Worm (Caenorhabditis elegans): ENCODE measurements around the gene F52H2.15.

The F52H2.15 gene

ce11 chrX:2531276-2531675 lies 33.9 kb upstream of the F52H2.15 start (continued):
- TF ChIP-seq ceh-20 (GFP tag; IDR thresholded peaks at IDR 0.05) (no peak), egl-43 (GFP tag; IDR thresholded peaks at IDR 0.05) (peak; percentile 83), zip-2 (tag; optimal IDR thresholded peaks at IDR 0.05) (peak; percentile 55), ztf-7 (tag; optimal IDR thresholded peaks at IDR 0.05) (no peak), nhr-42 (GFP tag; IDR thresholded peaks at IDR 0.05) (no peak), hlh-11 (tag; optimal IDR thresholded peaks at IDR 0.05) (peak; percentile 39), cey-2 (tag; optimal IDR thresholded peaks at IDR 0.05; ENCODE audit: borderline replicate concordance, insufficient read depth) (no peak), lin-38 (GFP tag; IDR thresholded peaks at IDR 0.05) (peak; percentile 63), lin-13 (GFP tag; optimal IDR thresholded peaks at IDR 0.05) (peak; percentile 29), dmd-8 (GFP tag; IDR thresholded peaks at IDR 0.05) (peak; percentile 73), arid-1 (GFP tag; conservative IDR thresholded peaks at IDR 0.05) (peak; percentile 75), php-3 (GFP tag; IDR thresholded peaks at IDR 0.05) (0 out of 2 replicates have a peak, but pooled peaks have one; percentile 40), hlh-30 (tag; optimal IDR thresholded peaks at IDR 0.05; ENCODE audit: insufficient read depth) (peak; percentile 46), duxl-1 (tag; optimal IDR thresholded peaks at IDR 0.05; ENCODE audit: poor library complexity) (peak; percentile 65), ama-1 (optimal IDR thresholded peaks at IDR 0.05) (no peak), D1046.2 (GFP tag; IDR thresholded peaks at IDR 0.05) (peak; percentile 69; the same call in 1 of the 2 replicates), dve-1 (tag; optimal IDR thresholded peaks at IDR 0.05; ENCODE audit: insufficient read depth) (peak; percentile 60), unc-62 (GFP tag; optimal IDR thresholded peaks at IDR 0.05 in 1 of 2) (peak in 1 of 2 experiments; percentile 11), unc-62 (tag; optimal IDR thresholded peaks at IDR 0.05) (no peak), daf-12 (tag; optimal IDR thresholded peaks at IDR 0.05) (no peak), vab-7 (GFP tag; IDR thresholded peaks at IDR 0.05) (peak; percentile 77)

DNA sequence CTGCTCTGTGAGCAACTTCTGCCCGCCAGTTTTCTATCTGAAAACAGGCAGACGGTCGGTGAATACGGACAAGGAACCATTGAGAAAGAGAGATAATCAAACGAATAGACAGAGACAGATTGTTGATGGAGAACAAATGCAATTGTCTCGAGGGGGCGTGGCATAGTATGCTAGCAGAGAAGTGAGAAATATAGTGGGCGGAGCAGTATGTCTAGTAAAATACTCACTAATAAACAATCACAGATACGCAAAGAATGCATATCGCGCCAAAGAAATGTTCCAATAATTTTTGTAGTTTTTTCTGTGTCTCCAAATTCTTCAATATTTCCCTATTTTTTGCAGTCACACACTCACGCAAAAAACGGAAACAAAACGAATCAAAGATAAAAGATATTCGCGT lies 32.8 kb upstream of the F52H2.15 start, which contains the start of gene tbc-12:
Gene tbc-12, minus strand, starts transcription at position 101 of the 400 bp plus-strand sequence.
- TF ChIP-seq unc-62 (GFP tag; optimal IDR thresholded peaks at IDR 0.05 in 1 of 2): peak in 1 of 2 experiments; percentile 67
- TF ChIP-seq unc-62 (tag; optimal IDR thresholded peaks at IDR 0.05): no peak
- no peak for TF ChIP-seq daf-12 (tag; optimal IDR thresholded peaks at IDR 0.05)

- 0 out of 2 replicates have a peak, but pooled peaks have one; percentile 31 for TF ChIP-seq lim-7 (GFP tag; IDR thresholded peaks at IDR 0.05)
- peak; percentile 69 for TF ChIP-seq dve-1 (tag; optimal IDR thresholded peaks at IDR 0.05; ENCODE audit: insufficient read depth)
- TF ChIP-seq hmg-1.1 (GFP tag; IDR thresholded peaks at IDR 0.05): peak; percentile 77
- peak; percentile 9 for TF ChIP-seq nhr-48 (tag; optimal IDR thresholded peaks at IDR 0.05)
- TF ChIP-seq ceh-20 (GFP tag; IDR thresholded peaks at IDR 0.05): peak; percentile 62; the same call in 1 of the 2 replicates
- peak; percentile 45 for TF ChIP-seq nhr-6 (tag; optimal IDR thresholded peaks at IDR 0.05)
- peak; percentile 75 for TF ChIP-seq hlh-11 (tag; optimal IDR thresholded peaks at IDR 0.05)
- peak; percentile 81 for TF ChIP-seq mep-1 (tag; optimal IDR thresholded peaks at IDR 0.05)
- TF ChIP-seq T26A8.4 (GFP tag; IDR thresholded peaks at IDR 0.05): no peak
- TF ChIP-seq nhr-25 (tag; optimal IDR thresholded peaks at IDR 0.05; ENCODE audit: borderline replicate concordance, insufficient read depth): peak; percentile 79
- TF ChIP-seq hif-1 (tag; optimal IDR thresholded peaks at IDR 0.05): peak in 1 of 2 experiments; percentile 93
- peak; percentile 64 for TF ChIP-seq mes-2 (tag; optimal IDR thresholded peaks at IDR 0.05; ENCODE audit: poor library complexity, severe bottlenecking)
- peak; percentile 42 for TF ChIP-seq nhr-28 (tag; optimal IDR thresholded peaks at IDR 0.05)
- TF ChIP-seq ceh-32 (tag; optimal IDR thresholded peaks at IDR 0.05; ENCODE audit: poor library complexity): no peak
- peak; percentile 92 for TF ChIP-seq fkh-10 (GFP tag; optimal IDR thresholded peaks at IDR 0.05)
- TF ChIP-seq rbr-2 (tag; optimal IDR thresholded peaks at IDR 0.05): peak; percentile 85
- TF ChIP-seq egl-43 (GFP tag; IDR thresholded peaks at IDR 0.05): peak; percentile 76
- TF ChIP-seq hlh-30 (tag; optimal IDR thresholded peaks at IDR 0.05; ENCODE audit: insufficient read depth): peak; percentile 59
- TF ChIP-seq madf-9 (GFP tag; conservative IDR thresholded peaks at IDR 0.05): 0 out of 2 replicates have a peak, but pooled peaks have one; percentile 36
- TF ChIP-seq daf-16 (GFP tag; optimal IDR thresholded peaks at IDR 0.05): peak in 1 of 2 experiments; percentile 87
- TF ChIP-seq daf-16 (tag; optimal IDR thresholded peaks at IDR 0.05): no peak
- peak in 1 of 2 experiments; percentile 99 for TF ChIP-seq unc-62 (GFP tag; optimal IDR thresholded peaks at IDR 0.05 in 1 of 2)
- TF ChIP-seq unc-62 (tag; optimal IDR thresholded peaks at IDR 0.05): no peak
- no peak for TF ChIP-seq ces-1 (GFP tag; optimal IDR thresholded peaks at IDR 0.05)
- no peak for TF ChIP-seq mxl-2 (GFP tag; conservative IDR thresholded peaks at IDR 0.05)
- TF ChIP-seq mdl-1 (tag; optimal IDR thresholded peaks at IDR 0.05): peak in 1 of 2 experiments; percentile 78
- peak; percentile 83 for TF ChIP-seq set-16 (GFP tag; IDR thresholded peaks at IDR 0.05)
- peak; percentile 60 for TF ChIP-seq ceh-28 (tag; optimal IDR thresholded peaks at IDR 0.05)
- no peak for TF ChIP-seq nhr-10 (tag; optimal IDR thresholded peaks at IDR 0.05)
- TF ChIP-seq Y105C5A.15 (GFP tag; IDR thresholded peaks at IDR 0.05): no peak
- peak; percentile 91 for TF ChIP-seq nhr-11 (tag; optimal IDR thresholded peaks at IDR 0.05)
These were observed 28.8 kb upstream of the F52H2.15 start for ce11 chrX:2536246-2536772.
